Fruit fly (Drosophila melanogaster) whole organism, embryonic: ENCODE results near the gene Abi.

Source experiments
- Atf-2 ChIP-seq: fragments of 200-800 bp; sonication (Bioruptor generic); optimal IDR thresholded peaks from 2 replicates; lab custom pipeline; 2016; ENCODE audit warnings: missing biosample characterization, missing genetic modification characterization
- Bdp1 ChIP-seq: fragments of 200-800 bp; sonication (Bioruptor generic); optimal IDR thresholded peaks from 3 replicates; lab custom pipeline; 2016; ENCODE audit warnings: missing biosample characterization, missing genetic modification characterization
- CG10543 ChIP-seq: fragments of 200-800 bp; sonication (Bioruptor generic); optimal IDR thresholded peaks from 3 replicates; lab custom pipeline; 2017; ENCODE audit warnings: missing biosample characterization, mild to moderate bottlenecking, missing genetic modification characterization, moderate library complexity
- CG10959 ChIP-seq: fragments of 200-800 bp; sonication (Bioruptor generic); IDR thresholded peaks from 2 replicates; pipeline ENCODE4 v1.3.6; 2022; ENCODE audit warnings: missing biosample characterization, missing genetic modification characterization
- CG11398 ChIP-seq: fragments of 200-800 bp; sonication (Bioruptor generic); optimal IDR thresholded peaks from 2 replicates; lab custom pipeline; 2016; ENCODE audit warnings: missing biosample characterization, missing genetic modification characterization
- CG1233 ChIP-seq: fragments of 200-800 bp; sonication (Bioruptor generic); optimal IDR thresholded peaks from 4 replicates; lab custom pipeline; 2018; ENCODE audit warnings: missing biosample characterization, mild to moderate bottlenecking, missing genetic modification characterization
- CG12391 ChIP-seq: fragments of 200-800 bp; sonication (Bioruptor generic); optimal IDR thresholded peaks from 3 replicates; lab custom pipeline; 2018; ENCODE audit warnings: missing biosample characterization, mild to moderate bottlenecking, missing genetic modification characterization, moderate library complexity
- CG13123 ChIP-seq: fragments of 200-800 bp; sonication (Bioruptor generic); optimal IDR thresholded peaks from 2 replicates; lab custom pipeline; 2016; ENCODE audit warnings: missing biosample characterization, missing genetic modification characterization
- CG1529 ChIP-seq: fragments of 200-800 bp; sonication (Bioruptor generic); optimal IDR thresholded peaks from 3 replicates; lab custom pipeline; 2018; ENCODE audit warnings: missing biosample characterization, missing genetic modification characterization
- CG16863 ChIP-seq: fragments of 200-800 bp; sonication (Bioruptor generic); optimal IDR thresholded peaks from 3 replicates; lab custom pipeline; 2016; ENCODE audit warnings: missing biosample characterization, missing genetic modification characterization
- CG18262 ChIP-seq: fragments of 200-800 bp; optimal IDR thresholded peaks from 3 replicates; lab custom pipeline; 2019; ENCODE audit warnings: missing biosample characterization, mild to moderate bottlenecking, missing genetic modification characterization, moderate library complexity
- CG2116 ChIP-seq: fragments of 200-800 bp; sonication (Bioruptor generic); optimal IDR thresholded peaks from 3 replicates; lab custom pipeline; 2018; ENCODE audit warnings: missing biosample characterization, mild to moderate bottlenecking, missing genetic modification characterization
- CG2889 ChIP-seq: fragments of 200-800 bp; sonication (Bioruptor generic); IDR thresholded peaks from 3 replicates; pipeline ENCODE4 v1.3.6; 2022; ENCODE audit warnings: missing biosample characterization, missing genetic modification characterization
- CG3065 ChIP-seq: fragments of 200-800 bp; sonication (Bioruptor generic); optimal IDR thresholded peaks from 2 replicates; lab custom pipeline; 2016; ENCODE audit warnings: missing biosample characterization, missing genetic modification characterization
- CG34224 ChIP-seq: fragments of 200-800 bp; sonication (Bioruptor generic); IDR thresholded peaks from 3 replicates; pipeline ENCODE4 v1.3.6; 2022; ENCODE audit warnings: missing biosample characterization, missing genetic modification characterization; ENCODE audit not compliant: partially characterized antibody
- CG4424 ChIP-seq: fragments of 200-800 bp; sonication (Bioruptor generic); optimal IDR thresholded peaks from 3 replicates; lab custom pipeline; 2016; ENCODE audit warnings: missing biosample characterization, missing genetic modification characterization
- CG4707 ChIP-seq: fragments of 200-800 bp; sonication (Bioruptor generic); optimal IDR thresholded peaks from 2 replicates; lab custom pipeline; 2018; ENCODE audit warnings: missing biosample characterization, mild to moderate bottlenecking, missing genetic modification characterization, moderate library complexity
- CG5953 ChIP-seq: fragments of 200-800 bp; sonication (Bioruptor generic); IDR thresholded peaks from 2 replicates; pipeline ENCODE4 v1.3.6; 2022; ENCODE audit warnings: missing biosample characterization, missing genetic modification characterization
- CG6791 ChIP-seq: fragments of 200-800 bp; sonication (Bioruptor generic); IDR thresholded peaks from 3 replicates; pipeline ENCODE4 v1.3.6; 2022; ENCODE audit warnings: missing biosample characterization, missing genetic modification characterization; ENCODE audit not compliant: partially characterized antibody
- CG7357 ChIP-seq: fragments of 200-800 bp; sonication (Bioruptor generic); IDR thresholded peaks from 3 replicates; pipeline ENCODE4 v1.3.6; 2022; ENCODE audit warnings: missing biosample characterization, missing genetic modification characterization
- CG7372 ChIP-seq: fragments of 200-800 bp; sonication (Bioruptor generic); IDR thresholded peaks from 2 replicates; pipeline ENCODE4 v1.3.6; 2022; ENCODE audit warnings: missing biosample characterization, missing genetic modification characterization
- CG9609 ChIP-seq: fragments of 200-800 bp; sonication (Bioruptor generic); optimal IDR thresholded peaks from 3 replicates; lab custom pipeline; 2016; ENCODE audit warnings: missing biosample characterization, missing genetic modification characterization
- CG9797 ChIP-seq: fragments of 200-800 bp; sonication (Bioruptor generic); optimal IDR thresholded peaks from 3 replicates; lab custom pipeline; 2018; ENCODE audit warnings: missing biosample characterization, mild to moderate bottlenecking, missing genetic modification characterization
- CG9932 ChIP-seq: fragments of 200-800 bp; sonication (Bioruptor generic); IDR thresholded peaks from 2 replicates; pipeline ENCODE4 v1.3.6; 2022; ENCODE audit warnings: missing biosample characterization, missing genetic modification characterization
- Camta ChIP-seq: fragments of 200-800 bp; sonication (Bioruptor generic); optimal IDR thresholded peaks from 2 replicates; lab custom pipeline; 2016; ENCODE audit warnings: missing biosample characterization, missing genetic modification characterization
- D19A ChIP-seq: fragments of 200-800 bp; optimal IDR thresholded peaks from 3 replicates; lab custom pipeline; 2019; ENCODE audit warnings: missing biosample characterization, mild to moderate bottlenecking, missing genetic modification characterization, moderate library complexity
- HLHmδ ChIP-seq: fragments of 200-800 bp; sonication (Bioruptor generic); optimal IDR thresholded peaks from 2 replicates; lab custom pipeline; 2018; ENCODE audit warnings: missing biosample characterization, mild to moderate bottlenecking, missing genetic modification characterization, moderate library complexity
- Hr3 ChIP-seq: fragments of 200-800 bp; sonication (Bioruptor generic); optimal IDR thresholded peaks from 3 replicates; lab custom pipeline; 2016; ENCODE audit warnings: missing biosample characterization, missing genetic modification characterization
- MBD-R2 ChIP-seq: fragments of 200-800 bp; sonication (Bioruptor generic); IDR thresholded peaks from 2 replicates; pipeline ENCODE4 v1.3.6; 2022; ENCODE audit warnings: missing biosample characterization, missing genetic modification characterization
- Med ChIP-seq: fragments of 200-800 bp; sonication (Bioruptor generic); peaks from one replicate; lab custom pipeline; 2016; ENCODE audit warnings: missing biosample characterization, missing genetic modification characterization, mild to moderate bottlenecking, inconsistent platforms, moderate library complexity
- NC2β ChIP-seq: fragments of 200-800 bp; sonication (Bioruptor generic); optimal IDR thresholded peaks from 2 replicates; lab custom pipeline; 2016; ENCODE audit warnings: missing biosample characterization, missing genetic modification characterization
- Six4 ChIP-seq: fragments of 200-800 bp; sonication (Bioruptor generic); optimal IDR thresholded peaks from 2 replicates; lab custom pipeline; 2016; ENCODE audit warnings: missing biosample characterization, missing genetic modification characterization
- TFAM ChIP-seq: fragments of 200-800 bp; sonication (Bioruptor generic); optimal IDR thresholded peaks from 2 replicates; lab custom pipeline; 2017; ENCODE audit warnings: missing biosample characterization, missing genetic modification characterization, inconsistent platforms
- Xbp1 ChIP-seq: fragments of 200-800 bp; sonication (Bioruptor generic); optimal IDR thresholded peaks from 3 replicates; lab custom pipeline; 2016; ENCODE audit warnings: missing biosample characterization, mild to moderate bottlenecking, missing genetic modification characterization
- ap ChIP-seq: fragments of 200-800 bp; sonication (Bioruptor generic); IDR thresholded peaks from 2 replicates; pipeline ENCODE4 v1.3.6; 2022; ENCODE audit warnings: missing biosample characterization, missing genetic modification characterization
- ase ChIP-seq: fragments of 200-800 bp; sonication (Bioruptor generic); IDR thresholded peaks from 3 replicates; pipeline ENCODE4 v1.3.6; 2022; ENCODE audit warnings: missing biosample characterization, missing genetic modification characterization
- fd3F ChIP-seq: fragments of 200-800 bp; sonication (Bioruptor generic); optimal IDR thresholded peaks from 2 replicates; lab custom pipeline; 2018; ENCODE audit warnings: missing biosample characterization, mild to moderate bottlenecking, missing genetic modification characterization, moderate library complexity
- kni ChIP-seq: fragments of 200-800 bp; sonication (Bioruptor generic); optimal IDR thresholded peaks from 3 replicates; lab custom pipeline; 2017; ENCODE audit warnings: mild to moderate bottlenecking, missing biosample characterization, missing genetic modification reagents, missing genetic modification characterization
- nerfin-2 ChIP-seq: fragments of 200-800 bp; sonication (Bioruptor generic); IDR thresholded peaks from 2 replicates; pipeline ENCODE4 v1.3.6; 2022; ENCODE audit warnings: missing biosample characterization, missing genetic modification characterization; ENCODE audit not compliant: partially characterized antibody
- pita ChIP-seq: fragments of 200-800 bp; sonication (Bioruptor generic); optimal IDR thresholded peaks from 2 replicates; lab custom pipeline; 2017; ENCODE audit warnings: missing biosample characterization, mild to moderate bottlenecking, missing genetic modification characterization
- salm ChIP-seq: fragments of 200-800 bp; sonication (Bioruptor generic); optimal IDR thresholded peaks from 2 replicates; lab custom pipeline; 2018; ENCODE audit warnings: missing biosample characterization, mild to moderate bottlenecking, missing genetic modification characterization
- sd ChIP-seq: fragments of 200-800 bp; sonication (Bioruptor generic); optimal IDR thresholded peaks from 3 replicates; lab custom pipeline; 2018; ENCODE audit warnings: missing biosample characterization, mild to moderate bottlenecking, missing genetic modification characterization, moderate library complexity
- slou ChIP-seq: fragments of 200-800 bp; sonication (Bioruptor generic); optimal IDR thresholded peaks from 3 replicates; lab custom pipeline; 2016; ENCODE audit warnings: missing biosample characterization, missing genetic modification characterization
- sob ChIP-seq: fragments of 200-800 bp; sonication (Bioruptor generic); IDR thresholded peaks from 2 replicates; pipeline ENCODE4 v1.3.6; 2022; ENCODE audit warnings: missing biosample characterization, missing genetic modification characterization
- tin ChIP-seq: fragments of 200-800 bp; sonication (Bioruptor generic); optimal IDR thresholded peaks from 3 replicates; lab custom pipeline; 2016; ENCODE audit warnings: missing biosample characterization, missing genetic modification characterization
- tna ChIP-seq: fragments of 200-800 bp; sonication (Bioruptor generic); IDR thresholded peaks from 2 replicates; pipeline ENCODE4 v1.3.6; 2022; ENCODE audit warnings: missing biosample characterization, missing genetic modification characterization; ENCODE audit not compliant: partially characterized antibody
- toy ChIP-seq: fragments of 200-800 bp; sonication (Bioruptor generic); IDR thresholded peaks from 2 replicates; pipeline ENCODE4 v1.3.6; 2022; ENCODE audit warnings: missing biosample characterization, missing genetic modification characterization
- trh ChIP-seq: fragments of 200-800 bp; sonication (Bioruptor generic); optimal IDR thresholded peaks from 2 replicates; lab custom pipeline; 2016; ENCODE audit warnings: missing biosample characterization, missing genetic modification characterization
- tup ChIP-seq: fragments of 200-800 bp; sonication (Bioruptor generic); optimal IDR thresholded peaks from 2 replicates; lab custom pipeline; 2016; ENCODE audit warnings: missing biosample characterization, mild to moderate bottlenecking, missing genetic modification characterization, moderate library complexity
- zfh1 ChIP-seq: fragments of 200-800 bp; sonication (Bioruptor generic); IDR thresholded peaks from 3 replicates; pipeline ENCODE4 v1.3.6; 2022; ENCODE audit warnings: missing biosample characterization, missing genetic modification characterization

Abi gene

DNA sequence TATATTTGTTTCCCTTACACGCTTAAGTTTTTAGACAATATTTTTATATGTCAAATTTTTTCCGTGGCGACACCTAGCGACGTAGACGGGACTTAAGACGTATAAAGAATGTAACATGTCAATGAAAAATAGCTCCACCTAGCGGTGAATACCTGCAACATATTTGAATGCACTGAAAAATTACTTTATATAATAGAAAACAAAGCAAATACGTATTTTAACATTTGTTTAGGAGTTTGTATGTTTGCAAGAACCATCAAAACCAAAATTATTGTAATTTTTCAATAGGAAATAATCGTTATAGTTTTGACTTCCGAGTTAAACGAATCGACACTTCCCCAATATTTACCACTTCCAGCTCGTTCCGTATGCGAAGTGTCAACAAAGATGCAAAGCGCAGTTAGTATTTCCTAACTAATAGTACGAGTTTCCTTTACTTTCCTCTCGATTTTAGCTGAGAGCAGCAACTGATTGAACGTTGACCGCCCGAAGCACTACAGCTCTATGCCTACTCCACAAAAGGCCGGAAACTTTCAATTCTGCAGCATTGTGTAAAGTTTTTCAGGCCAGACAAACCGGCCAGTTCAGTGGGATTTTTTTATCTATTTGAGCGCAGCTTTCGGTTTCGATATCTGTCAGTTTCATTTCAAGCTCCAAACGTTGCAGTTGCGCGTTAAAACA, 33.2 kb downstream of the Abi start, which contains the start of gene Npc2b (continued):
- TF ChIP-seq CG18262 (tag; lab: Kevin White, UChicago): peak; percentile 33
- peak; percentile 34 for TF ChIP-seq Atf-2 (GFP tag; lab: Kevin White, UChicago)
- no peak for TF ChIP-seq CG13123 (GFP tag; lab: Kevin White, UChicago)
- peak; percentile 6 for TF ChIP-seq fd3F (GFP tag; lab: Kevin White, UChicago)
- peak; percentile 20 for TF ChIP-seq CG2116
- TF ChIP-seq HLHmδ (GFP tag; lab: Kevin White, UChicago): no peak
- TF ChIP-seq pita (GFP tag; lab: Kevin White, UChicago): peak; percentile 11
- TF ChIP-seq CG11398 (GFP tag; lab: Kevin White, UChicago): peak; percentile 1
- peak; percentile 7 for TF ChIP-seq Six4 (GFP tag; lab: Kevin White, UChicago)
- peak; percentile 43 for TF ChIP-seq Camta (GFP tag; lab: Kevin White, UChicago)
- TF ChIP-seq Xbp1 (GFP tag; lab: Kevin White, UChicago): peak; percentile 85
- peak; percentile 68 for TF ChIP-seq CG12391 (tag; lab: Kevin White, UChicago)
- TF ChIP-seq CG7357 (GFP tag; lab: Robert Waterston, UW): 0 out of 3 replicates have a peak, but pooled peaks have one; percentile 24
- TF ChIP-seq tna (GFP tag; lab: Robert Waterston, UW): no peak
- TF ChIP-seq CG1233 (GFP tag; lab: Kevin White, UChicago): peak; percentile 54
- TF ChIP-seq TFAM (GFP tag; lab: Kevin White, UChicago): no peak
- TF ChIP-seq Med: peak; percentile 92
- no peak for TF ChIP-seq CG7372 (GFP tag; lab: Robert Waterston, UW)
- TF ChIP-seq D19A (tag; lab: Kevin White, UChicago): peak; percentile 49
- no peak for TF ChIP-seq ap
- TF ChIP-seq toy: no peak
- TF ChIP-seq slou (GFP tag; lab: Kevin White, UChicago): no peak
- 0 out of 2 replicates have a peak, but pooled peaks have one; percentile 9 for TF ChIP-seq CG10959
- TF ChIP-seq sob (GFP tag; lab: Robert Waterston, UW): peak; percentile 39; the same call in 1 of the 2 replicates
- TF ChIP-seq CG6791: peak; percentile 53; the same call in 1 of the 3 replicates
- TF ChIP-seq CG4424: peak; percentile 22
- peak; percentile 17; the same call in 1 of the 3 replicates for TF ChIP-seq ase (GFP tag; lab: Robert Waterston, UW)
- TF ChIP-seq NC2β (GFP tag; lab: Kevin White, UChicago): peak; percentile 46
- peak; percentile 17 for TF ChIP-seq CG1529
- TF ChIP-seq trh: no peak
- peak; percentile 67 for TF ChIP-seq tin
- TF ChIP-seq CG10543 (GFP tag; lab: Kevin White, UChicago): peak; percentile 17
- no peak for TF ChIP-seq salm (tag; lab: Kevin White, UChicago)
- peak; percentile 47 for TF ChIP-seq Bdp1 (GFP tag; lab: Kevin White, UChicago)
- no peak for TF ChIP-seq CG3065 (GFP tag; lab: Kevin White, UChicago)
- TF ChIP-seq CG34224: no peak
- TF ChIP-seq MBD-R2 (GFP tag; lab: Robert Waterston, UW): no peak
- TF ChIP-seq CG4707: no peak
- no peak for TF ChIP-seq CG2889 (GFP tag; lab: Robert Waterston, UW)
- TF ChIP-seq CG9797 (GFP tag; lab: Kevin White, UChicago): no peak
- peak; percentile 3 for TF ChIP-seq kni (GFP tag; lab: Kevin White, UChicago)
- no peak for TF ChIP-seq CG5953 (GFP tag; lab: Robert Waterston, UW)
- peak; percentile 79 for TF ChIP-seq CG9932 (GFP tag; lab: Robert Waterston, UW)
- TF ChIP-seq zfh1 (GFP tag; lab: Robert Waterston, UW): no peak; the same call in 2 of the 3 replicates
- TF ChIP-seq CG9609 (GFP tag; lab: Kevin White, UChicago): peak; percentile 44
- TF ChIP-seq nerfin-2 (GFP tag; lab: Robert Waterston, UW): no peak
- peak; percentile 58 for TF ChIP-seq Hr3
- TF ChIP-seq sd (tag; lab: Kevin White, UChicago): peak; percentile 85
- no peak for TF ChIP-seq tup (GFP tag; lab: Kevin White, UChicago)
- TF ChIP-seq CG16863 (GFP tag; lab: Kevin White, UChicago): no peak
